Worm (Caenorhabditis elegans): Measurements from ENCODE around the gene C53A3.4.
"Not testable (repeated sequence)": the region's sequence is repeated elsewhere in the genome, so short reads cannot be mapped to it uniquely, and the experiment has no call there.

The C53A3.4 gene

ce11 chrV:5779984-5780383 is 21.3 kb upstream of the C53A3.4 start:
- TF ChIP-seq F13H6.1 (tag; optimal IDR thresholded peaks at IDR 0.05) (peak; percentile 34), peb-1 (tag; optimal IDR thresholded peaks at IDR 0.05) (no peak), nhr-129 (tag; optimal IDR thresholded peaks at IDR 0.05) (peak; percentile 98), sma-9 (GFP tag; optimal IDR thresholded peaks at IDR 0.05) (peak; percentile 43), sma-9 (tag; optimal IDR thresholded peaks at IDR 0.05) (no peak), nhr-12 (tag; optimal IDR thresholded peaks at IDR 0.05) (no peak), C34F6.9 (tag; optimal IDR thresholded peaks at IDR 0.05) (peak; percentile 44), lsy-2 (tag; optimal IDR thresholded peaks at IDR 0.05) (peak in 1 of 2 experiments; percentile 43), fos-1 (tag; optimal IDR thresholded peaks at IDR 0.05) (peak; percentile 44), unc-55 (GFP tag; optimal IDR thresholded peaks at IDR 0.05) (peak; percentile 29), skn-1 (tag; optimal IDR thresholded peaks at IDR 0.05) (no peak)

- peak; percentile 52 for TF ChIP-seq nhr-129 (tag; optimal IDR thresholded peaks at IDR 0.05)
- TF ChIP-seq C34F6.9 (tag; optimal IDR thresholded peaks at IDR 0.05) = peak; percentile 59
- TF ChIP-seq sma-3 (GFP tag; optimal IDR thresholded peaks at IDR 0.05) = peak; percentile 19
- TF ChIP-seq F13H6.1 (tag; optimal IDR thresholded peaks at IDR 0.05) = peak; percentile 53
- peak in 1 of 2 experiments; percentile 59 for TF ChIP-seq lsy-2 (tag; optimal IDR thresholded peaks at IDR 0.05)
- peak; percentile 64 for TF ChIP-seq unc-55 (GFP tag; optimal IDR thresholded peaks at IDR 0.05)
- TF ChIP-seq nhr-25 (tag; optimal IDR thresholded peaks at IDR 0.05) = peak; percentile 2
- TF ChIP-seq crh-2 (tag; optimal IDR thresholded peaks at IDR 0.05) = peak; percentile 32
- TF ChIP-seq sma-9 (GFP tag; optimal IDR thresholded peaks at IDR 0.05) = peak; percentile 11
- not testable (repeated sequence) for TF ChIP-seq sma-9 (tag; optimal IDR thresholded peaks at IDR 0.05)
- peak; percentile 50 for TF ChIP-seq lin-13 (GFP tag; optimal IDR thresholded peaks at IDR 0.05)
- TF ChIP-seq gmeb-1 (tag; optimal IDR thresholded peaks at IDR 0.05) = peak; percentile 3
These were observed 18.3 kb upstream of the C53A3.4 start, which contains the start of gene F44E7.4 for ce11 chrV:5776941-5777340. TSS of gene F44E7.4 (minus strand) at chrV:5776953.

ce11 chrV:5774137-5774536 is 15.5 kb upstream of the C53A3.4 start:
- TF ChIP-seq Y55F3AM.14 (GFP tag; optimal IDR thresholded peaks at IDR 0.05) (no peak), mab-5 (tag; optimal IDR thresholded peaks at IDR 0.05) (no peak), unc-39 (tag; optimal IDR thresholded peaks at IDR 0.05) (no peak), nhr-11 (tag; optimal IDR thresholded peaks at IDR 0.05) (no peak), blmp-1 (tag; optimal IDR thresholded peaks at IDR 0.05; ENCODE audit: insufficient read depth) (no peak), nhr-10 (tag; optimal IDR thresholded peaks at IDR 0.05) (no peak), skn-1 (tag; optimal IDR thresholded peaks at IDR 0.05) (no peak), ztf-1 (GFP tag; conservative IDR thresholded peaks at IDR 0.05) (no peak), unc-62 (GFP tag; optimal IDR thresholded peaks at IDR 0.05) (no peak), snpc-4 (tag; optimal IDR thresholded peaks at IDR 0.05) (no peak), R02D3.7 (tag; optimal IDR thresholded peaks at IDR 0.05) (no peak), ztf-4 (tag; optimal IDR thresholded peaks at IDR 0.05) (no peak), ama-1 (optimal IDR thresholded peaks at IDR 0.05) (no peak), gmeb-1 (tag; optimal IDR thresholded peaks at IDR 0.05) (no peak), alr-1 (tag; optimal IDR thresholded peaks at IDR 0.05) (no peak), ceh-16 (tag; optimal IDR thresholded peaks at IDR 0.05) (no peak), crh-2 (tag; optimal IDR thresholded peaks at IDR 0.05) (no peak), F13H6.1 (tag; optimal IDR thresholded peaks at IDR 0.05) (no peak), nhr-237 (tag; optimal IDR thresholded peaks at IDR 0.05) (no peak)

- TF ChIP-seq alr-1 (tag; optimal IDR thresholded peaks at IDR 0.05) = no peak
- no peak for TF ChIP-seq dmd-4 (tag; optimal IDR thresholded peaks at IDR 0.05)
- TF ChIP-seq gmeb-1 (tag; optimal IDR thresholded peaks at IDR 0.05) = no peak
- TF ChIP-seq snpc-4 (tag; optimal IDR thresholded peaks at IDR 0.05) = no peak
- TF ChIP-seq zag-1 (tag; optimal IDR thresholded peaks at IDR 0.05) = no peak
- TF ChIP-seq nhr-10 (tag; optimal IDR thresholded peaks at IDR 0.05) = no peak
- TF ChIP-seq fos-1 (tag; optimal IDR thresholded peaks at IDR 0.05) = no peak
- TF ChIP-seq nhr-25 (tag; optimal IDR thresholded peaks at IDR 0.05) = no peak
- TF ChIP-seq skn-1 (tag; optimal IDR thresholded peaks at IDR 0.05) = no peak
- TF ChIP-seq nhr-129 (tag; optimal IDR thresholded peaks at IDR 0.05) = no peak
- TF ChIP-seq unc-55 (GFP tag; optimal IDR thresholded peaks at IDR 0.05) = no peak
- TF ChIP-seq blmp-1 (tag; optimal IDR thresholded peaks at IDR 0.05; ENCODE audit: insufficient read depth) = no peak
These were observed 13.8 kb upstream of the C53A3.4 start for ce11 chrV:5772503-5772902.

ce11 chrV:5771627-5772026 is 12.9 kb upstream of the C53A3.4 start, which contains the start of gene F44E7.3:
TSS of gene F44E7.3 (plus strand) at chrV:5771945.
- TF ChIP-seq unc-62 (GFP tag; optimal IDR thresholded peaks at IDR 0.05) (no peak), ama-1 (optimal IDR thresholded peaks at IDR 0.05) (peak; percentile 53)

All from whole organism, L2 larva.